Fruit fly (Drosophila melanogaster) whole organism, embryonic: ENCODE measurements around the gene CG42751.

Experiments used
- Awh ChIP-seq: fragments of 200-800 bp; sonication (Bioruptor generic); IDR thresholded peaks from 2 replicates; pipeline ENCODE4, ENCODE4 v1.3.6; 2022; ENCODE audit warnings: missing biosample characterization, missing genetic modification characterization
- B-H2 ChIP-seq: fragments of 200-800 bp; sonication (Bioruptor generic); optimal IDR thresholded peaks from 2 replicates; lab custom pipeline; 2018; ENCODE audit warnings: missing biosample characterization, mild to moderate bottlenecking, missing genetic modification characterization
- CG10431 ChIP-seq: fragments of 200-800 bp; sonication (Bioruptor generic); optimal IDR thresholded peaks from 3 replicates; lab custom pipeline; 2018; ENCODE audit warnings: missing biosample characterization, mild to moderate bottlenecking, missing genetic modification characterization
- CG12236 ChIP-seq: fragments of 200-800 bp; sonication (Bioruptor generic); optimal IDR thresholded peaks from 2 replicates; lab custom pipeline; 2016; ENCODE audit warnings: missing biosample characterization, missing genetic modification characterization
- CG13894 ChIP-seq: fragments of 200-800 bp; sonication (Bioruptor generic); optimal IDR thresholded peaks from 3 replicates; lab custom pipeline; 2018; ENCODE audit warnings: missing biosample characterization, mild to moderate bottlenecking, missing genetic modification characterization, moderate library complexity
- CG1529 ChIP-seq: fragments of 200-800 bp; sonication (Bioruptor generic); optimal IDR thresholded peaks from 3 replicates; lab custom pipeline; 2018; ENCODE audit warnings: missing biosample characterization, missing genetic modification characterization
- CG16779 ChIP-seq: fragments of 200-800 bp; sonication (Bioruptor generic); IDR thresholded peaks from 2 replicates; pipeline ENCODE4 v1.3.6; 2022; ENCODE audit warnings: missing biosample characterization, missing genetic modification characterization
- CG18262 ChIP-seq: fragments of 200-800 bp; optimal IDR thresholded peaks from 3 replicates; lab custom pipeline; 2019; ENCODE audit warnings: missing biosample characterization, mild to moderate bottlenecking, missing genetic modification characterization, moderate library complexity
- CG18599 ChIP-seq: fragments of 200-800 bp; sonication (Bioruptor generic); optimal IDR thresholded peaks from 3 replicates; lab custom pipeline; 2017; ENCODE audit warnings: missing biosample characterization, missing genetic modification characterization, mild to moderate bottlenecking, moderate library complexity, missing genetic modification reagents
- CG31388 ChIP-seq: fragments of 200-800 bp; sonication (Bioruptor generic); optimal IDR thresholded peaks from 2 replicates; lab custom pipeline; 2016; ENCODE audit warnings: missing biosample characterization, missing genetic modification characterization
- CG32767 ChIP-seq: fragments of 200-800 bp; sonication (Bioruptor generic); IDR thresholded peaks from 2 replicates; pipeline ENCODE4 v1.3.6; 2022; ENCODE audit warnings: missing biosample characterization, missing genetic modification characterization
- CG3838 ChIP-seq: fragments of 200-800 bp; sonication (Bioruptor generic); optimal IDR thresholded peaks from 3 replicates; lab custom pipeline; 2016; ENCODE audit warnings: missing biosample characterization, missing genetic modification characterization
- CG4328 ChIP-seq: fragments of 200-800 bp; sonication (Bioruptor generic); optimal IDR thresholded peaks from 3 replicates; lab custom pipeline; 2017; ENCODE audit warnings: missing biosample characterization, missing genetic modification reagents, missing genetic modification characterization
- CG6254 ChIP-seq: fragments of 200-800 bp; sonication (Bioruptor generic); optimal IDR thresholded peaks from 3 replicates; lab custom pipeline; 2017; ENCODE audit warnings: mild to moderate bottlenecking, missing biosample characterization, missing genetic modification reagents, missing genetic modification characterization
- CG6689 ChIP-seq: fragments of 200-800 bp; sonication (Bioruptor generic); IDR thresholded peaks from 2 replicates; pipeline ENCODE4 v1.3.6; 2022; ENCODE audit warnings: missing biosample characterization, missing genetic modification characterization
- CG6791 ChIP-seq: fragments of 200-800 bp; sonication (Bioruptor generic); IDR thresholded peaks from 3 replicates; pipeline ENCODE4 v1.3.6; 2022; ENCODE audit warnings: missing biosample characterization, missing genetic modification characterization; ENCODE audit not compliant: partially characterized antibody
- CG8290 ChIP-seq, 3 experiments: fragments of 200-800 bp; sonication (Bioruptor generic); optimal IDR thresholded peaks; 2 replicates each; lab custom pipeline; 2016 to 2019; ENCODE audit warnings: missing biosample characterization in 3 of 3, missing genetic modification characterization in 3 of 3, mild to moderate bottlenecking in 2 of 3, moderate library complexity in 1 of 3
- CG9609 ChIP-seq: fragments of 200-800 bp; sonication (Bioruptor generic); optimal IDR thresholded peaks from 3 replicates; lab custom pipeline; 2016; ENCODE audit warnings: missing biosample characterization, missing genetic modification characterization
- CG9797 ChIP-seq: fragments of 200-800 bp; sonication (Bioruptor generic); optimal IDR thresholded peaks from 3 replicates; lab custom pipeline; 2018; ENCODE audit warnings: missing biosample characterization, mild to moderate bottlenecking, missing genetic modification characterization
- CTCF ChIP-seq: fragments of 200-800 bp; sonication (Bioruptor generic); optimal IDR thresholded peaks from 2 replicates; lab custom pipeline; 2017; ENCODE audit warnings: missing biosample characterization, mild to moderate bottlenecking, missing genetic modification characterization, moderate library complexity
- Dfd ChIP-seq, 2 experiments: fragments of >200 bp; optimal IDR thresholded peaks; 2 replicates each; lab custom pipeline; 2017; ENCODE audit warnings: missing biosample characterization in 2 of 2, missing genetic modification characterization in 2 of 2
- Dref ChIP-seq: fragments of 200-800 bp; sonication (Bioruptor generic); IDR thresholded peaks from 2 replicates; pipeline ENCODE4 v1.3.6; 2022; ENCODE audit warnings: missing biosample characterization, missing genetic modification characterization
- GATAe ChIP-seq: fragments of 200-800 bp; sonication (Bioruptor generic); conservative IDR thresholded peaks from 2 replicates; pipeline ENCODE4 v1.3.6; 2022; ENCODE audit warnings: missing biosample characterization, missing genetic modification characterization
- Hr78 ChIP-seq, 2 experiments: fragments of 200-800 bp in 1 of 2; fragments of >200 bp in 1 of 2; sonication (Bioruptor generic) in 1 of 2; optimal IDR thresholded peaks; 2 replicates each; lab custom pipeline; 2017 to 2019; ENCODE audit warnings: missing biosample characterization in 2 of 2, missing genetic modification characterization in 2 of 2, mild to moderate bottlenecking in 1 of 2, moderate library complexity in 1 of 2
- Mad ChIP-seq: fragments of 200-800 bp; sonication (Bioruptor generic); optimal IDR thresholded peaks from 2 replicates; lab custom pipeline; 2016; ENCODE audit warnings: missing biosample characterization, missing genetic modification characterization
- Max ChIP-seq: fragments of 200-800 bp; sonication (Bioruptor generic); optimal IDR thresholded peaks from 2 replicates; lab custom pipeline; 2016; ENCODE audit warnings: missing biosample characterization, mild to moderate bottlenecking, missing genetic modification characterization
- Med ChIP-seq: fragments of 200-800 bp; sonication (Bioruptor generic); peaks from one replicate; lab custom pipeline; 2016; ENCODE audit warnings: missing biosample characterization, missing genetic modification characterization, mild to moderate bottlenecking, inconsistent platforms, moderate library complexity
- Mes4 ChIP-seq: fragments of 200-800 bp; sonication (Bioruptor generic); optimal IDR thresholded peaks from 2 replicates; lab custom pipeline; 2016; ENCODE audit warnings: missing biosample characterization, missing genetic modification characterization
- NC2α ChIP-seq: fragments of 200-800 bp; sonication (Bioruptor generic); optimal IDR thresholded peaks from 2 replicates; lab custom pipeline; 2016; ENCODE audit warnings: missing biosample characterization, missing genetic modification characterization
- NC2β ChIP-seq: fragments of 200-800 bp; sonication (Bioruptor generic); optimal IDR thresholded peaks from 2 replicates; lab custom pipeline; 2016; ENCODE audit warnings: missing biosample characterization, missing genetic modification characterization
- NK7.1 ChIP-seq: fragments of 200-800 bp; sonication (Bioruptor generic); optimal IDR thresholded peaks from 3 replicates; lab custom pipeline; 2016; ENCODE audit warnings: missing biosample characterization, missing genetic modification characterization
- Nf-YA ChIP-seq: fragments of 200-800 bp; sonication (Bioruptor generic); IDR thresholded peaks from 2 replicates; pipeline ENCODE4 v1.3.6; 2022; ENCODE audit warnings: missing biosample characterization, missing genetic modification characterization
- Nf-YC ChIP-seq: fragments of 200-800 bp; optimal IDR thresholded peaks from 3 replicates; lab custom pipeline; 2019; ENCODE audit warnings: missing biosample characterization, mild to moderate bottlenecking, missing genetic modification characterization, moderate library complexity
- Oli ChIP-seq: fragments of 200-800 bp; sonication (Bioruptor generic); optimal IDR thresholded peaks from 2 replicates; lab custom pipeline; 2018; ENCODE audit warnings: missing biosample characterization, mild to moderate bottlenecking, missing genetic modification characterization, moderate library complexity
- amos ChIP-seq: fragments of 200-800 bp; sonication (Bioruptor generic); IDR thresholded peaks from 2 replicates; pipeline ENCODE4 v1.3.6; 2022; ENCODE audit warnings: missing biosample characterization, missing genetic modification characterization; ENCODE audit not compliant: partially characterized antibody
- ap ChIP-seq: fragments of 200-800 bp; sonication (Bioruptor generic); IDR thresholded peaks from 2 replicates; pipeline ENCODE4 v1.3.6; 2022; ENCODE audit warnings: missing biosample characterization, missing genetic modification characterization
- ash1 ChIP-seq: fragments of 200-800 bp; sonication (Bioruptor generic); optimal IDR thresholded peaks from 2 replicates; lab custom pipeline; 2018; ENCODE audit warnings: missing biosample characterization, mild to moderate bottlenecking, missing genetic modification characterization
- br ChIP-seq: fragments of >200 bp; optimal IDR thresholded peaks from 2 replicates; lab custom pipeline; 2017
- corto ChIP-seq: fragments of 200-800 bp; sonication (Bioruptor generic); optimal IDR thresholded peaks from 2 replicates; lab custom pipeline; 2016; ENCODE audit warnings: missing biosample characterization, mild to moderate bottlenecking, missing genetic modification characterization, moderate library complexity
- jing ChIP-seq: fragments of 200-800 bp; sonication (Bioruptor generic); optimal IDR thresholded peaks from 2 replicates; lab custom pipeline; 2018; ENCODE audit warnings: missing biosample characterization, mild to moderate bottlenecking, missing genetic modification characterization
- ken ChIP-seq: fragments of 200-800 bp; sonication (Bioruptor generic); IDR thresholded peaks from 3 replicates; pipeline ENCODE4 v1.3.6; 2022; ENCODE audit warnings: missing biosample characterization, missing genetic modification characterization
- lab ChIP-seq: fragments of 200-800 bp; sonication (Bioruptor generic); optimal IDR thresholded peaks from 3 replicates; lab custom pipeline; 2017; ENCODE audit warnings: missing biosample characterization, missing genetic modification characterization, mild to moderate bottlenecking, moderate library complexity, missing genetic modification reagents
- nerfin-1 ChIP-seq: fragments of 200-800 bp; sonication (Bioruptor generic); optimal IDR thresholded peaks from 3 replicates; lab custom pipeline; 2019; ENCODE audit warnings: missing biosample characterization, mild to moderate bottlenecking, missing genetic modification characterization, moderate library complexity
- repo ChIP-seq: fragments of 200-800 bp; sonication (Bioruptor generic); optimal IDR thresholded peaks from 2 replicates; lab custom pipeline; 2016; ENCODE audit warnings: missing biosample characterization, missing genetic modification characterization
- sens-2 ChIP-seq: fragments of 200-800 bp; sonication (Bioruptor generic); IDR thresholded peaks from 2 replicates; pipeline ENCODE4 v1.3.6; 2022; ENCODE audit warnings: missing biosample characterization, missing genetic modification characterization
- sima ChIP-seq: fragments of 200-800 bp; sonication (Bioruptor generic); optimal IDR thresholded peaks from 2 replicates; lab custom pipeline; 2016; ENCODE audit warnings: missing biosample characterization, missing genetic modification characterization
- tio ChIP-seq: fragments of 200-800 bp; sonication (Bioruptor generic); optimal IDR thresholded peaks from 2 replicates; lab custom pipeline; 2017; ENCODE audit warnings: missing biosample characterization, missing genetic modification characterization, inconsistent platforms
- trh ChIP-seq: fragments of 200-800 bp; sonication (Bioruptor generic); optimal IDR thresholded peaks from 2 replicates; lab custom pipeline; 2016; ENCODE audit warnings: missing biosample characterization, missing genetic modification characterization
- tx ChIP-seq: fragments of 200-800 bp; sonication (Bioruptor generic); optimal IDR thresholded peaks from 2 replicates; lab custom pipeline; 2016; ENCODE audit warnings: missing biosample characterization, missing genetic modification characterization
- unpg ChIP-seq: fragments of 200-800 bp; sonication (Bioruptor generic); optimal IDR thresholded peaks from 3 replicates; lab custom pipeline; 2018; ENCODE audit warnings: missing biosample characterization, mild to moderate bottlenecking, missing genetic modification characterization, moderate library complexity
- wdn ChIP-seq: fragments of 200-800 bp; sonication (Bioruptor generic); IDR thresholded peaks from 2 replicates; pipeline ENCODE4 v1.3.6; 2022; ENCODE audit warnings: missing biosample characterization, missing genetic modification characterization

Gene CG42751

DNA sequence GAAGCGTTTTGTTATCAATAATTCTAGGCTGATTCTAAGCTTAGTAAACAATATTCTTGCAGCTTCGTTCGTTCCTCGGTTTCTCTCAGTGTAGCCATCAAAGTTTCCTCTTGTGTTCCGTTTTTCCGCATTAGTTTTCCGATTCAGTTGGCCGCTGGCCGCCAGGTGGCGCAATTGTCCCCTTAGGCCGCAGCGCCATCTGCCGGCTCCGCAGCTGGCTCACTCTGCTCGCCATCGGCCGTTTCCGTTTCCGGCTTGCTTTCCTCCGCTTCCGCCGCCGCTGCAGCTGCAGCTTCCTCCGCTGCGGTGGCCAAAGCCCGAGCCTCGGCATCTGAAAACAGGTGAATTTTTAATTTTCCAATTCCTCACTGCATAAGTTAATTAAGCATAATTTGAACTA lies 36.9 kb upstream of the CG42751 start (continued):
- peak; percentile 93 for TF ChIP-seq CG9609 (GFP tag; lab: Kevin White, UChicago)
- TF ChIP-seq CG3838 (GFP tag; lab: Kevin White, UChicago), result peak; percentile 86
- peak; percentile 98 for TF ChIP-seq lab
- TF ChIP-seq sima (GFP tag; lab: Kevin White, UChicago), result peak; percentile 84
- TF ChIP-seq CG9797 (GFP tag; lab: Kevin White, UChicago), result peak; percentile 68
- TF ChIP-seq CG18599, result peak; percentile 94
- peak; percentile 88 for TF ChIP-seq CG6689 (GFP tag; lab: Robert Waterston, UW)
- TF ChIP-seq B-H2, result peak; percentile 80
- TF ChIP-seq br (lab: Kevin White, UChicago), result no peak
- TF ChIP-seq CG6791 (GFP tag; lab: Robert Waterston, UW), result peak; percentile 48; the same call in 1 of the 3 replicates
- peak; percentile 75 for TF ChIP-seq tx (GFP tag; lab: Kevin White, UChicago)
- TF ChIP-seq Nf-YC, result peak; percentile 72
- peak in 1 of 2 experiments; percentile 49 for TF ChIP-seq Hr78 (GFP tag; optimal IDR thresholded peaks at IDR 0.05; lab: Kevin White, UChicago)
- peak; percentile 92 for TF ChIP-seq CG8290 (GFP tag; optimal IDR thresholded peaks at IDR 0.05; lab: Kevin White, UChicago)
- TF ChIP-seq CG8290 (tag; optimal IDR thresholded peaks at IDR 0.05; lab: Kevin White, UChicago), result peak; percentile 91 to 98
- TF ChIP-seq NC2β (GFP tag; lab: Kevin White, UChicago), result peak; percentile 98
- peak; percentile 96 for TF ChIP-seq repo (GFP tag; lab: Kevin White, UChicago)
- TF ChIP-seq GATAe, result peak; percentile 31; the same call in 1 of the 2 replicates
- TF ChIP-seq ash1 (GFP tag; lab: Kevin White, UChicago), result peak; percentile 84
- TF ChIP-seq Oli, result peak; percentile 90
- peak; percentile 27; the same call in 1 of the 2 replicates for TF ChIP-seq Dref (GFP tag; lab: Robert Waterston, UW)
- peak; percentile 100 for TF ChIP-seq Med (GFP tag; lab: Kevin White, UChicago)
- TF ChIP-seq wdn (GFP tag; lab: Robert Waterston, UW), result peak; percentile 68
- TF ChIP-seq CG10431 (GFP tag; lab: Kevin White, UChicago), result peak; percentile 98
- peak; percentile 96 for TF ChIP-seq CG12236 (GFP tag; lab: Kevin White, UChicago)
- TF ChIP-seq CG31388 (GFP tag; lab: Kevin White, UChicago), result peak; percentile 81
- peak; percentile 96 for TF ChIP-seq sens-2 (GFP tag; lab: Robert Waterston, UW)
- peak; percentile 91 for TF ChIP-seq ap (GFP tag; lab: Robert Waterston, UW)
- TF ChIP-seq Mes4 (GFP tag; lab: Kevin White, UChicago), result peak; percentile 98
- TF ChIP-seq Max, result peak; percentile 79
- peak; percentile 96 for TF ChIP-seq Awh (GFP tag; lab: Robert Waterston, UW)
- peak; percentile 94 for TF ChIP-seq unpg (GFP tag; lab: Kevin White, UChicago)
- no peak for TF ChIP-seq corto (GFP tag; lab: Kevin White, UChicago)
- TF ChIP-seq CTCF (GFP tag; lab: Kevin White, UChicago), result peak; percentile 94
- TF ChIP-seq NC2α (GFP tag; lab: Kevin White, UChicago), result peak; percentile 97
- TF ChIP-seq Dfd (GFP tag; optimal IDR thresholded peaks at IDR 0.05; lab: Kevin White, UChicago), result no peak
- peak; percentile 70 for TF ChIP-seq CG13894
- peak; percentile 88 for TF ChIP-seq trh
- peak; percentile 94 for TF ChIP-seq NK7.1 (GFP tag; lab: Kevin White, UChicago)
- peak; percentile 81 for TF ChIP-seq tio (GFP tag; lab: Kevin White, UChicago)
- peak; percentile 90 for TF ChIP-seq nerfin-1 (tag; lab: Kevin White, UChicago)
- TF ChIP-seq CG6254 (GFP tag; lab: Kevin White, UChicago), result peak; percentile 96
- peak; percentile 87 for TF ChIP-seq CG16779 (GFP tag; lab: Robert Waterston, UW)
- TF ChIP-seq CG1529, result peak; percentile 96
- TF ChIP-seq CG32767 (GFP tag; lab: Robert Waterston, UW), result peak; percentile 47; the same call in 1 of the 2 replicates
- TF ChIP-seq jing (GFP tag; lab: Kevin White, UChicago), result peak; percentile 87
- no peak for TF ChIP-seq amos (GFP tag; lab: Robert Waterston, UW)
- peak; percentile 89 for TF ChIP-seq CG18262 (tag; lab: Kevin White, UChicago)
- TF ChIP-seq ken (GFP tag; lab: Robert Waterston, UW), result peak; percentile 93
- peak; percentile 97 for TF ChIP-seq CG4328 (GFP tag; lab: Kevin White, UChicago)
- TF ChIP-seq Nf-YA, result peak; percentile 90
- peak; percentile 95 for TF ChIP-seq Mad (GFP tag; lab: Kevin White, UChicago)
